Worm (Caenorhabditis elegans) whole organism, L4 larva: ENCODE measurements around the gene F41E7.2.

Experiments
- F10B5.3 ChIP-seq: sonication (generic microtip); optimal IDR thresholded peaks from 2 replicates; lab custom pipeline; 2016; ENCODE audit warnings: mild to moderate bottlenecking, missing genetic modification characterization, missing compliant biosample characterization
- F37D6.2 ChIP-seq: sonication (generic microtip); optimal IDR thresholded peaks from 2 replicates; lab custom pipeline; 2016; ENCODE audit warnings: mild to moderate bottlenecking, missing genetic modification characterization, missing compliant biosample characterization
- F44E2.7 ChIP-seq: fragments of 200-800 bp; sonication (Bioruptor generic); IDR thresholded peaks from 2 replicates; pipeline ENCODE4 v2.1.2; 2022; ENCODE audit warnings: missing genetic modification characterization, missing compliant biosample characterization
- R02D3.7 ChIP-seq: fragments of 150-350 bp; sonication (generic microtip); optimal IDR thresholded peaks from 3 replicates; lab custom pipeline; 2014; ENCODE audit warnings: missing biosample characterization, missing genetic modification characterization
- T26A8.4 ChIP-seq: fragments of 200-800 bp; sonication (Bioruptor generic); IDR thresholded peaks from 2 replicates; pipeline ENCODE4 v1.3.6; 2022; ENCODE audit warnings: missing genetic modification characterization, missing compliant biosample characterization
- Y48G9A.11 ChIP-seq: fragments of 200-800 bp; sonication (Bioruptor generic); IDR thresholded peaks from 2 replicates; pipeline ENCODE4 v1.3.6; 2022; ENCODE audit warnings: missing genetic modification reagents, missing genetic modification characterization, missing compliant biosample characterization
- Y5F2A.4 ChIP-seq: fragments of 200-800 bp; sonication (Bioruptor generic); optimal IDR thresholded peaks from 2 replicates; lab custom pipeline; 2018; ENCODE audit warnings: mild to moderate bottlenecking, missing genetic modification characterization, missing compliant biosample characterization
- aha-1 ChIP-seq: fragments of 150-350 bp; peaks from one replicate; lab custom pipeline; 2014; ENCODE audit warnings: missing biosample characterization, missing genetic modification characterization
- ceh-44 ChIP-seq: fragments of 200-800 bp; sonication (Bioruptor generic); IDR thresholded peaks from 2 replicates; pipeline ENCODE4 v1.3.6; 2022; ENCODE audit warnings: missing genetic modification reagents, missing genetic modification characterization, missing compliant biosample characterization
- ces-1 ChIP-seq: fragments of 150-350 bp; sonication (generic microtip); optimal IDR thresholded peaks from 4 replicates; lab custom pipeline; 2014; ENCODE audit warnings: missing biosample characterization, missing genetic modification reagents, missing genetic modification characterization
- cey-2 ChIP-seq: sonication (generic microtip); optimal IDR thresholded peaks from 3 replicates; lab custom pipeline; 2017; ENCODE audit warnings: missing genetic modification characterization, mild to moderate bottlenecking, missing compliant biosample characterization, antibody characterized with exemption, borderline replicate concordance; ENCODE audit not compliant: insufficient read depth
- ctbp-1 ChIP-seq: fragments of 200-800 bp; sonication (Bioruptor generic); IDR thresholded peaks from 2 replicates; pipeline ENCODE4 v1.3.6; 2022; ENCODE audit warnings: missing genetic modification reagents, missing genetic modification characterization, missing compliant biosample characterization
- daf-12 ChIP-seq: fragments of 150-350 bp; optimal IDR thresholded peaks from 2 replicates; lab custom pipeline; 2014; ENCODE audit warnings: missing biosample characterization, missing genetic modification reagents, missing genetic modification characterization
- daf-16 ChIP-seq, 3 experiments: sonication (generic microtip); optimal IDR thresholded peaks; 2 replicates each; lab custom pipeline; 2016 to 2017; ENCODE audit warnings: missing genetic modification characterization in 3 of 3, missing genetic modification reagents in 3 of 3, mild to moderate bottlenecking in 2 of 3, missing compliant biosample characterization in 2 of 3, missing biosample characterization in 1 of 3, moderate library complexity in 1 of 3
- duxl-1 ChIP-seq: sonication (generic microtip); optimal IDR thresholded peaks from 2 replicates; lab custom pipeline; 2016; ENCODE audit warnings: mild to moderate bottlenecking, missing genetic modification characterization, moderate library complexity, missing compliant biosample characterization; ENCODE audit not compliant: poor library complexity
- egl-43 ChIP-seq: fragments of 200-800 bp; sonication (Bioruptor generic); IDR thresholded peaks from 2 replicates; pipeline ENCODE4 v1.3.6; 2022; ENCODE audit warnings: missing genetic modification reagents, missing genetic modification characterization, missing compliant biosample characterization
- fkh-10 ChIP-seq: fragments of 150-350 bp; optimal IDR thresholded peaks from 2 replicates; lab custom pipeline; 2014; ENCODE audit warnings: missing biosample characterization, missing genetic modification reagents, missing genetic modification characterization
- gei-8 ChIP-seq: fragments of 200-800 bp; sonication (Bioruptor generic); optimal IDR thresholded peaks from 2 replicates; lab custom pipeline; 2018; ENCODE audit warnings: mild to moderate bottlenecking, missing genetic modification characterization, missing compliant biosample characterization
- hmg-1.1 ChIP-seq: fragments of 200-800 bp; sonication (Bioruptor generic); IDR thresholded peaks from 2 replicates; pipeline ENCODE4 v1.3.6; 2022; ENCODE audit warnings: missing genetic modification reagents, missing genetic modification characterization, missing compliant biosample characterization
- lin-38 ChIP-seq: fragments of 200-800 bp; sonication (Bioruptor generic); IDR thresholded peaks from 2 replicates; pipeline ENCODE4 v1.3.6; 2022; ENCODE audit warnings: missing genetic modification reagents, missing genetic modification characterization, missing compliant biosample characterization
- mdl-1 ChIP-seq, 2 experiments: fragments of 150-350 bp in 1 of 2; sonication (generic microtip) in 1 of 2; optimal IDR thresholded peaks; 2 replicates each; lab custom pipeline; 2014 to 2017; ENCODE audit warnings: missing biosample characterization in 2 of 2, missing genetic modification characterization in 2 of 2
- mxl-3 ChIP-seq: fragments of 200-800 bp; sonication (Bioruptor generic); optimal IDR thresholded peaks from 2 replicates; lab custom pipeline; 2018; ENCODE audit warnings: mild to moderate bottlenecking, missing genetic modification characterization, missing compliant biosample characterization
- nhr-11 ChIP-seq: fragments of 150-350 bp; optimal IDR thresholded peaks from 2 replicates; lab custom pipeline; 2014; ENCODE audit warnings: missing biosample characterization, missing genetic modification characterization
- nhr-111 ChIP-seq: fragments of 200-800 bp; sonication (Bioruptor generic); optimal IDR thresholded peaks from 2 replicates; lab custom pipeline; 2018; ENCODE audit warnings: mild to moderate bottlenecking, missing genetic modification characterization, missing compliant biosample characterization
- nhr-28 ChIP-seq: fragments of 150-350 bp; optimal IDR thresholded peaks from 2 replicates; lab custom pipeline; 2014; ENCODE audit warnings: missing biosample characterization, missing genetic modification characterization
- nhr-77 ChIP-seq: fragments of 150-350 bp; optimal IDR thresholded peaks from 2 replicates; lab custom pipeline; 2014; ENCODE audit warnings: missing biosample characterization, missing genetic modification characterization
- php-3 ChIP-seq: fragments of 200-800 bp; sonication (Bioruptor generic); IDR thresholded peaks from 2 replicates; pipeline ENCODE4 v1.3.6; 2022; ENCODE audit warnings: missing genetic modification reagents, missing genetic modification characterization, missing compliant biosample characterization
- pqm-1 ChIP-seq: sonication (generic microtip); optimal IDR thresholded peaks from 2 replicates; lab custom pipeline; 2017; ENCODE audit warnings: missing biosample characterization, missing genetic modification characterization
- set-16 ChIP-seq: fragments of 200-800 bp; sonication (Bioruptor generic); IDR thresholded peaks from 2 replicates; pipeline ENCODE4 v1.3.6; 2022; ENCODE audit warnings: missing genetic modification reagents, missing genetic modification characterization, missing compliant biosample characterization
- spr-3 ChIP-seq: fragments of 200-800 bp; sonication (Bioruptor generic); optimal IDR thresholded peaks from 2 replicates; lab custom pipeline; 2018; ENCODE audit warnings: mild to moderate bottlenecking, missing genetic modification characterization, missing compliant biosample characterization
- unc-130 ChIP-seq: sonication (generic microtip); optimal IDR thresholded peaks from 2 replicates; lab custom pipeline; 2016; ENCODE audit warnings: missing genetic modification reagents, missing genetic modification characterization, missing compliant biosample characterization
- unc-62 ChIP-seq, 3 experiments: fragments of 150-350 bp in 1 of 3; sonication (generic microtip); optimal IDR thresholded peaks in 2 of 3; peaks in 1 of 3; 1 replicate in 1 of 3; 2 replicates in 2 of 3; lab custom pipeline; 2014 to 2017; ENCODE audit warnings: missing biosample characterization in 3 of 3, missing genetic modification characterization in 3 of 3, missing genetic modification reagents in 3 of 3, missing genotype in 1 of 3
- zag-1 ChIP-seq: fragments of 150-350 bp; optimal IDR thresholded peaks from 2 replicates; lab custom pipeline; 2014; ENCODE audit warnings: missing biosample characterization, missing genetic modification characterization

Gene F41E7.2

DNA sequence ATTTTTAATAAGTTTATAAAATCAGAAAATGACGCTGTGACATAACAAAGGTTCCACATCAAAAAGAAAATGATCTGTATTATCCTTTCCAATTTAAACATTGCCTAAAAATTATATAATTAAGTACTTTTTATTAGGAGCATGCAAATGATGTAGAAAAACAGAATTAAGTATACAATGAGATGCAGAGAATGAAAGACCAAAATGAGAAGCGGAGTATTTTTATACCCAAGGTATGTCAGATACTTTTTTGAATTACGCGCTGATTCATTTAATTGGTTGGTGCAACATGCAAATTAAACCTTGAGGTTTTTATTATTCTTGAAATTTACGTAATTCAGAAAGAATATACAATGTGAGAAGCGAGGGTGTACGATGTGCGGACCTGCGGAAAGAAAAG lies 13.5 kb upstream of the F41E7.2 start, which contains the start of gene C32A9.1:
C32A9.1 (minus strand) TSS at position 101 of the 400 bp plus-strand sequence.
- no peak for TF ChIP-seq nhr-11 (tag; lab: Kevin White, UChicago)
- TF ChIP-seq aha-1 (tag; lab: Kevin White, UChicago): no peak

DNA sequence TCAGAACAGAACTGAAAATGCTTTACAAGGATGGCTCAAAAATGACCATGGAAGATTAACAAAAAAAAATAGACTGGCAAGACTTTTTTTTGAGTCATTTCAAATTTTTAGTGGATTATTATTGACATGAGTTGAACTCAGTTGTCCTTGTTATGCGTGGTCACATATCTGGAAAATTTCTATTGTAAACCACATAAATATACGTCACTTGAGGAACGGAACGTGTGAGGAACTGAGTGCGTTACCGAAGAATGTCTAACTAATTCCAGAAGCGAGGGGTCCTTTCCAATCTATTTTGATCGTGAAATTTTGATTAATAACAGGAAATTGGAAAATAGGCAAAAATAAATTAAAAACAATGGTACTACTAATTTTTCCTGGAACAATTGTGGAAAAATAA lies 11.2 kb upstream of the F41E7.2 start:
- TF ChIP-seq lin-38 (GFP tag; lab: Robert Waterston, UW): no peak
- no peak for TF ChIP-seq egl-43 (GFP tag; lab: Robert Waterston, UW)
- TF ChIP-seq unc-62 (GFP tag; optimal IDR thresholded peaks at IDR 0.05 in 1 of 2; lab: Kevin White, UChicago): peak in 1 of 2 experiments; percentile 93
- no peak for TF ChIP-seq unc-62 (tag; optimal IDR thresholded peaks at IDR 0.05; lab: Kevin White, UChicago)
- TF ChIP-seq set-16 (GFP tag; lab: Robert Waterston, UW): no peak
- TF ChIP-seq cey-2 (tag; lab: Kevin White, UChicago): no peak
- TF ChIP-seq ctbp-1 (GFP tag; lab: Robert Waterston, UW): no peak

DNA sequence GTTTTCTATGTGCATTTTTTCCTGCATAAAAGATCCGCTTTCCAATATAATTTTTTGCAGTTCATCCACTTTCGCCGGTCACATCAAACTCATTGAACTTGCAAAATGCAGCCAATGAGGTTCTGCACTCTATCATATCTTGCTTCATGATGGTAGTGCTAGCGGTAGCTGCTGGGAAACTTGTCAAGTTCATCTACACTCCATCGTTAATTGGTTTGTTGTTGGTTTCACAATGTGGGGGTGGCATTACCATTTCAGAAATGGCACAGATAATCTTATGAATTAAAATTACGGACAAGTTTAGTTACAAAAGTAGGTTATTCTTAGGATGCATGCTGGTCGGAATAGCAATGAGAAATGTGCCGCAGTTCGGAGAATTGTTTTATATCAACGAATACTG lies 978 bp downstream of the F41E7.2 start:
- no peak for TF ChIP-seq ceh-44
- no peak for TF ChIP-seq nhr-77 (tag; lab: Kevin White, UChicago)
- TF ChIP-seq F44E2.7: no peak
- no peak for TF ChIP-seq zag-1 (tag; lab: Kevin White, UChicago)
- TF ChIP-seq hmg-1.1 (GFP tag; lab: Robert Waterston, UW): no peak
- TF ChIP-seq T26A8.4 (GFP tag; lab: Robert Waterston, UW): no peak
- peak; percentile 93 for TF ChIP-seq aha-1 (tag; lab: Kevin White, UChicago)
- no peak for TF ChIP-seq F10B5.3 (tag; lab: Kevin White, UChicago)
- TF ChIP-seq F37D6.2 (tag; lab: Kevin White, UChicago): no peak

DNA sequence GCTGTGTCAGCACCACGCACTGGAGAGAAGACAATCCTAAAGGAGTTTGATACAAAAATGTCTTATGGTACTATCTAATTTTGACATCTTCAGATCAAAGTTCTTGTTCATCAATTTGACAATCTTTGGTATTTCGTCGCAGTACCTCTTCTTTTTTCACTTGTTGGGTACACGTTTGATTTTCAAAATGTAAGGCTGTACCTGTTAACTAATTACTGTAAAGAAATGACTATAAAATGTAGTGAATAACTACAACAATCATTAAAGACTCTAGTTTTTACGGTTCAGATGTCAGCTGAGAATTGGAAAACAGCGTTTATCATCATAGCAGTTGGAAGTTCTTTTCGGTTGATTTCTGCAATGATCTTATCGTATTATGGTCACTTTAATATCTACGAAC lies 3.6 kb downstream of the F41E7.2 start:
- TF ChIP-seq ces-1 (GFP tag; lab: Kevin White, UChicago): no peak
- peak; percentile 39 for TF ChIP-seq nhr-28 (tag; lab: Kevin White, UChicago)

DNA sequence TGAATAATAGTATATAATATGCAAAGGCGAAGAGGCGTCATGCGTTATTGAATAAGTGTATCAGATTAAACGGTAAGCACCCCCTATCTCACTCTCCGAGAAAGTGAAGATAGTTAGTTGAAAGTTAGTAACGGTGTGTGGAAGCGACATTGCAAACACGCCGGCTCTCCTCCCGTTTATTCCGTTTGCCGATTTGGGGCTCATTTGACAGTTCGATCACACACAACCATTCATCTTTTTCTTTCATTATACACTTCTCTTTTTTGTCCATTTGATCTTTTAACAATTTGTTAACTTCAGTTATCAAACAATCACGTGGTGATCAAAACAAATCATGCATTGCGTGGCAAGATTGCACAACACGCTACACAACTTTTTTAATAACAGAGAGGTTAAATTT lies 5.8 kb downstream of the F41E7.2 start, which contains the start of gene slc-9B.1:
slc-9B.1 (plus strand) TSS at position 301 of the 400 bp plus-strand sequence.
- no peak for TF ChIP-seq gei-8 (GFP tag; lab: Kevin White, UChicago)
- no peak for TF ChIP-seq Y48G9A.11
- TF ChIP-seq mxl-3 (GFP tag; lab: Kevin White, UChicago): no peak

DNA sequence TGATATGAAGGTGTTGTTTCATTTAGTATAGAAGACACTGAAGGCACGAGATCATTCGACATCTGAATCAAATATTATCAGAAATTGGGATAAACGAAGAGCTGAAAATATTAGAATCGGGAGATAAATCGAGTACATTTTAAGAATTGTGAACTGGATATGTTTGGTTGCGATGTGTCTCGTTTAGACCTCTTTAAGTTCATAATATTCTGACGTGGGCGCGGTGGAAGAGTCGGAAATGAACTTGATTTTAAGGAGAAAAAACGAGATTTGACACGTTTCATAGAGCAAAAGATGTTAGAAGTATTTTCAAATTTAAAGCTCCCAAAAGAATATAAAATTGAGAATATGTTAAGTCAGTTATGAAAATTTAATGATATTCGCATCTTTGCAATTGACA lies 12.1 kb downstream of the F41E7.2 start, which contains the start of gene npr-6:
npr-6 (minus strand) TSS at position 101 of the 400 bp plus-strand sequence.
- no peak for TF ChIP-seq nhr-28 (tag; lab: Kevin White, UChicago)
- TF ChIP-seq php-3 (GFP tag; lab: Robert Waterston, UW): no peak
- TF ChIP-seq mdl-1 (tag; optimal IDR thresholded peaks at IDR 0.05; lab: Kevin White, UChicago): no peak
- no peak for TF ChIP-seq unc-130 (GFP tag; lab: Kevin White, UChicago)
- TF ChIP-seq daf-12: no peak
- no peak for TF ChIP-seq nhr-77 (tag; lab: Kevin White, UChicago)
- no peak for TF ChIP-seq nhr-111
- TF ChIP-seq Y5F2A.4: no peak
- no peak for TF ChIP-seq daf-16 (GFP tag; optimal IDR thresholded peaks at IDR 0.05; lab: Kevin White, UChicago)
- no peak for TF ChIP-seq daf-16 (tag; optimal IDR thresholded peaks at IDR 0.05; lab: Kevin White, UChicago)
- no peak for TF ChIP-seq R02D3.7 (tag; lab: Kevin White, UChicago)
- no peak for TF ChIP-seq ces-1 (GFP tag; lab: Kevin White, UChicago)
- no peak for TF ChIP-seq fkh-10 (GFP tag; lab: Kevin White, UChicago)
- TF ChIP-seq spr-3 (GFP tag; lab: Kevin White, UChicago): no peak
- no peak for TF ChIP-seq pqm-1 (tag; lab: Kevin White, UChicago)
- no peak for TF ChIP-seq duxl-1 (tag; lab: Kevin White, UChicago)
